Fruit fly (Drosophila melanogaster): Measurements from ENCODE around the gene lft.
A peak's percentile ranks its signal among the peaks of the same experiment; 100 is the strongest.

Gene lft

dm6 chr2L:10344029-10344606 lies 20.2 kb upstream of the lft start, which contains the start of gene Frmd5 (continued):
- TF ChIP-seq Mrtf (GFP tag; IDR thresholded peaks at IDR 0.05) (no peak), tx (GFP tag; optimal IDR thresholded peaks at IDR 0.05) (no peak), CG2712 (tag; optimal IDR thresholded peaks at IDR 0.05) (no peak), YL-1 (GFP tag; optimal IDR thresholded peaks at IDR 0.05) (no peak), Hr39 (optimal IDR thresholded peaks at IDR 0.05) (no peak), D19A (tag; optimal IDR thresholded peaks at IDR 0.05) (no peak), CG14860 (GFP tag; IDR thresholded peaks at IDR 0.05; ENCODE audit: partially characterized antibody) (peak; percentile 65), zen (tag; optimal IDR thresholded peaks at IDR 0.05) (no peak), CG6272 (GFP tag; IDR thresholded peaks at IDR 0.05) (no peak), CG8388 (GFP tag; optimal IDR thresholded peaks at IDR 0.05) (peak; percentile 5), twi (tag; optimal IDR thresholded peaks at IDR 0.05) (no peak), tgo (GFP tag; IDR thresholded peaks at IDR 0.05) (no peak), slp2 (GFP tag; optimal IDR thresholded peaks at IDR 0.05) (no peak), danr (GFP tag; IDR thresholded peaks at IDR 0.05) (no peak), Vsx1 (GFP tag; optimal IDR thresholded peaks at IDR 0.05) (no peak), ara (GFP tag; IDR thresholded peaks at IDR 0.05) (no peak), CG13296 (GFP tag; optimal IDR thresholded peaks at IDR 0.05) (no peak), sna (GFP tag; IDR thresholded peaks at IDR 0.05; ENCODE audit: partially characterized antibody) (peak; percentile 44; the same call in 1 of the 2 replicates), CG2116 (GFP tag; optimal IDR thresholded peaks at IDR 0.05) (no peak), wek (GFP tag; optimal IDR thresholded peaks at IDR 0.05) (peak; percentile 91), ato (GFP tag; IDR thresholded peaks at IDR 0.05; ENCODE audit: partially characterized antibody) (0 out of 2 replicates have a peak, but pooled peaks have one; percentile 29), gce (GFP tag; IDR thresholded peaks at IDR 0.05) (no peak), Rfx (GFP tag; IDR thresholded peaks at IDR 0.05) (no peak), gt (GFP tag; IDR thresholded peaks at IDR 0.05) (no peak), dimm (GFP tag; IDR thresholded peaks at IDR 0.05) (no peak), CG15269 (tag; optimal IDR thresholded peaks at IDR 0.05) (no peak), CG14965 (GFP tag; optimal IDR thresholded peaks at IDR 0.05; ENCODE audit: borderline replicate concordance) (no peak), CG10321 (GFP tag; IDR thresholded peaks at IDR 0.05) (no peak), sisA (GFP tag; IDR thresholded peaks at IDR 0.05) (no peak), pnt (GFP tag; optimal IDR thresholded peaks at IDR 0.05) (no peak), schlank (tag; optimal IDR thresholded peaks at IDR 0.05) (no peak), CG18619 (GFP tag; optimal IDR thresholded peaks at IDR 0.05) (no peak), CG31365 (tag; optimal IDR thresholded peaks at IDR 0.05) (no peak), CG9215 (GFP tag; IDR thresholded peaks at IDR 0.05) (no peak), dmrt11E (tag; optimal IDR thresholded peaks at IDR 0.05) (no peak), Spps (tag; optimal IDR thresholded peaks at IDR 0.05) (no peak), btn (GFP tag; optimal IDR thresholded peaks at IDR 0.05) (no peak), dysf (GFP tag; IDR thresholded peaks at IDR 0.05) (no peak), CG16813 (GFP tag; IDR thresholded peaks at IDR 0.05; ENCODE audit: partially characterized antibody) (peak; percentile 63; the same call in 1 of the 3 replicates), aop (GFP tag; IDR thresholded peaks at IDR 0.05) (no peak), Dref (GFP tag; IDR thresholded peaks at IDR 0.05) (peak; percentile 34), sim (GFP tag; IDR thresholded peaks at IDR 0.05) (no peak), eve (GFP tag; optimal IDR thresholded peaks at IDR 0.05) (no peak), grau (tag; optimal IDR thresholded peaks at IDR 0.05) (no peak), CG2199 (GFP tag; IDR thresholded peaks at IDR 0.05) (no peak), Abd-B (GFP tag; optimal IDR thresholded peaks at IDR 0.05) (no peak), klu (GFP tag; IDR thresholded peaks at IDR 0.05) (no peak), CG9817 (tag; optimal IDR thresholded peaks at IDR 0.05) (no peak), chinmo (GFP tag; IDR thresholded peaks at IDR 0.05; ENCODE audit: partially characterized antibody) (no peak), BEAF-32 (GFP tag; optimal IDR thresholded peaks at IDR 0.05) (peak; percentile 21), sens (GFP tag) (no peak)

All from whole organism, embryonic.